Worm (Caenorhabditis elegans) whole organism, late embryonic: Measurements from ENCODE around the gene C36A4.10.
"Not testable (repeated sequence)": the region's sequence is repeated elsewhere in the genome, so short reads cannot be mapped to it uniquely, and the experiment has no call there.

ENCODE experiments used
- ama-1 ChIP-seq: fragments of 150-350 bp; optimal IDR thresholded peaks from 2 replicates; lab custom pipeline; 2014
- ceh-18 ChIP-seq: sonication (generic microtip); optimal IDR thresholded peaks from 2 replicates; lab custom pipeline; 2016; ENCODE audit warnings: missing genetic modification characterization, missing compliant biosample characterization
- ceh-19 ChIP-seq: fragments of 200-800 bp; sonication (Bioruptor generic); optimal IDR thresholded peaks from 2 replicates; lab custom pipeline; 2018; ENCODE audit warnings: mild to moderate bottlenecking, missing genetic modification characterization, missing compliant biosample characterization
- ceh-45 ChIP-seq: fragments of 200-800 bp; sonication (Bioruptor generic); IDR thresholded peaks from 2 replicates; pipeline ENCODE4 v1.3.6; 2022; ENCODE audit warnings: missing genetic modification reagents, missing genetic modification characterization, missing compliant biosample characterization
- elt-2 ChIP-seq: sonication (generic microtip); optimal IDR thresholded peaks from 2 replicates; lab custom pipeline; 2016; ENCODE audit warnings: missing genetic modification reagents, missing genetic modification characterization, missing compliant biosample characterization
- nhr-11 ChIP-seq: fragments of 150-350 bp; optimal IDR thresholded peaks from 2 replicates; lab custom pipeline; 2014; ENCODE audit warnings: missing biosample characterization, missing genetic modification characterization
- pag-3 ChIP-seq: sonication (generic microtip); optimal IDR thresholded peaks from 2 replicates; lab custom pipeline; 2016; ENCODE audit warnings: missing compliant biosample characterization, missing genetic modification characterization, borderline replicate concordance
- pha-4 ChIP-seq: fragments of 150-350 bp; optimal IDR thresholded peaks from 2 replicates; lab custom pipeline; 2018; ENCODE audit warnings: missing biosample characterization, missing genetic modification reagents, missing genetic modification characterization
- rnt-1 ChIP-seq: sonication (generic microtip); optimal IDR thresholded peaks from 2 replicates; lab custom pipeline; 2016; ENCODE audit warnings: missing genetic modification characterization, missing compliant biosample characterization
- sox-2 ChIP-seq: fragments of 200-800 bp; sonication (Bioruptor generic); IDR thresholded peaks from 2 replicates; pipeline ENCODE4 v1.3.6; 2022; ENCODE audit warnings: missing genetic modification reagents, missing genetic modification characterization, missing compliant biosample characterization
- sox-4 ChIP-seq: sonication (generic microtip); optimal IDR thresholded peaks from 2 replicates; lab custom pipeline; 2017; ENCODE audit warnings: mild to moderate bottlenecking, missing genetic modification characterization, inconsistent platforms, missing compliant biosample characterization
- ttx-3 ChIP-seq: sonication (generic microtip); optimal IDR thresholded peaks from 2 replicates; lab custom pipeline; 2016; ENCODE audit warnings: missing genetic modification reagents, missing genetic modification characterization, missing compliant biosample characterization
- unc-86 ChIP-seq: sonication (generic microtip); optimal IDR thresholded peaks from 2 replicates; lab custom pipeline; 2016; ENCODE audit warnings: missing genetic modification characterization, missing compliant biosample characterization

DNA sequence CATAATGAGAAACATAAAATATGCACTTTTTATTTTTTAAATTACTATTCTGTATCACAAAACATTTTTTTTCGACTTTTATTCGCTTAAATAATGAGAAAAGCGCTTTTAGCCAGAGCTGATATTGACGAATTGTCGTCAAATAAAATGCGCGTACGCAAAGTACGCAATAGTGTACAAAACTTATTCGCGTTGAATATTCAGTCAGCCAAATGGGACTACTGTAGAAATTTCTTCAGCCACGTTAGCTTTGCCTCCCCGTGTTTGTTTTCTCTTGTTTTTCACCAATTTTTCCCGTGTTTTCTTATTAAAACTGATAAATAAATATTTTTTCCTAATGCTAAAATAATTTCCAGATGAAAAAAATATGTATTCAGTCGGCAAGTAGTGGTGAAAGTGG is 25.7 kb upstream of the C36A4.10 start:
- not testable (repeated sequence) for TF ChIP-seq ceh-19; rnt-1; sox-2 (GFP tag; lab: Robert Waterston, UW); ama-1 (lab: Kevin White, UChicago); nhr-11 (tag; lab: Kevin White, UChicago); ceh-18 (tag; lab: Kevin White, UChicago); pag-3 (tag; lab: Kevin White, UChicago); ttx-3 (tag; lab: Kevin White, UChicago); ceh-45; sox-4 (tag; lab: Kevin White, UChicago); elt-2 (tag; lab: Kevin White, UChicago); unc-86 (tag; lab: Kevin White, UChicago); pha-4
